Fruit fly (Drosophila melanogaster) whole organism, prepupa: ENCODE results near the gene Rab18.
A peak's percentile ranks its signal among the peaks of the same experiment; 100 is the strongest.

ENCODE experiments used
- Blimp-1 ChIP-seq: fragments of 200-800 bp; sonication (Bioruptor generic); optimal IDR thresholded peaks from 3 replicates; lab custom pipeline; 2017; ENCODE audit warnings: missing biosample characterization, missing genetic modification characterization, mild to moderate bottlenecking, moderate library complexity, missing genetic modification reagents
- CG10631 ChIP-seq: fragments of 200-800 bp; sonication (Bioruptor generic); optimal IDR thresholded peaks from 2 replicates; lab custom pipeline; 2016; ENCODE audit warnings: missing biosample characterization, missing genetic modification characterization
- CG10669 ChIP-seq: fragments of 200-800 bp; sonication (Bioruptor generic); optimal IDR thresholded peaks from 3 replicates; lab custom pipeline; 2018; ENCODE audit warnings: missing biosample characterization, mild to moderate bottlenecking, missing genetic modification characterization, moderate library complexity
- CG11294 ChIP-seq: fragments of 200-800 bp; sonication (Bioruptor generic); IDR thresholded peaks from 2 replicates; pipeline ENCODE4 v1.3.6; 2022; ENCODE audit warnings: missing biosample characterization, missing genetic modification characterization
- CG11762 ChIP-seq: fragments of 200-800 bp; sonication (Bioruptor generic); optimal IDR thresholded peaks from 3 replicates; lab custom pipeline; 2016; ENCODE audit warnings: missing biosample characterization, missing genetic modification characterization; ENCODE audit not compliant: insufficient read depth
- CG15336 ChIP-seq: fragments of 200-800 bp; sonication (Bioruptor generic); IDR thresholded peaks from 2 replicates; pipeline ENCODE4 v1.3.6; 2022; ENCODE audit warnings: missing biosample characterization, missing genetic modification characterization
- CG1621 ChIP-seq: fragments of 200-800 bp; sonication (Bioruptor generic); optimal IDR thresholded peaks from 3 replicates; lab custom pipeline; 2018; ENCODE audit warnings: missing biosample characterization, mild to moderate bottlenecking, missing genetic modification characterization
- CG31627 ChIP-seq: fragments of 200-800 bp; sonication (Bioruptor generic); optimal IDR thresholded peaks from 3 replicates; lab custom pipeline; 2016; ENCODE audit warnings: missing biosample characterization, missing genetic modification characterization
- CG32006 ChIP-seq: fragments of 200-800 bp; sonication (Bioruptor generic); optimal IDR thresholded peaks from 3 replicates; lab custom pipeline; 2017; ENCODE audit warnings: missing biosample characterization, mild to moderate bottlenecking, missing genetic modification characterization
- CG34406 ChIP-seq: fragments of 200-800 bp; sonication (Bioruptor generic); optimal IDR thresholded peaks from 3 replicates; lab custom pipeline; 2016; ENCODE audit warnings: missing biosample characterization, missing genetic modification characterization
- CG4318 ChIP-seq: fragments of 200-800 bp; sonication (Bioruptor generic); optimal IDR thresholded peaks from 3 replicates; lab custom pipeline; 2017; ENCODE audit warnings: missing biosample characterization, mild to moderate bottlenecking, missing genetic modification characterization
- CG6163 ChIP-seq: fragments of 200-800 bp; sonication (Bioruptor generic); IDR thresholded peaks from 3 replicates; pipeline ENCODE4 v1.3.6; 2022; ENCODE audit warnings: missing biosample characterization, missing genetic modification characterization
- CG6276 ChIP-seq: fragments of 200-800 bp; sonication (Bioruptor generic); optimal IDR thresholded peaks from 2 replicates; lab custom pipeline; 2017; ENCODE audit warnings: missing biosample characterization, mild to moderate bottlenecking, missing genetic modification characterization
- CG6792 ChIP-seq: fragments of 200-800 bp; sonication (Bioruptor generic); optimal IDR thresholded peaks from 3 replicates; lab custom pipeline; 2016; ENCODE audit warnings: missing biosample characterization, missing genetic modification characterization
- CG6808 ChIP-seq: fragments of 200-800 bp; sonication (Bioruptor generic); optimal IDR thresholded peaks from 3 replicates; lab custom pipeline; 2017; ENCODE audit warnings: missing biosample characterization, missing genetic modification characterization, mild to moderate bottlenecking, moderate library complexity, missing genetic modification reagents
- CG6854 ChIP-seq: fragments of 200-800 bp; sonication (Bioruptor generic); optimal IDR thresholded peaks from 2 replicates; lab custom pipeline; 2017; ENCODE audit warnings: missing biosample characterization, mild to moderate bottlenecking, missing genetic modification characterization
- CG8119 ChIP-seq: fragments of 200-800 bp; sonication (Bioruptor generic); IDR thresholded peaks from 3 replicates; pipeline ENCODE4 v1.3.6; 2022; ENCODE audit warnings: missing biosample characterization, missing genetic modification characterization
- CG8319 ChIP-seq: fragments of 200-800 bp; sonication (Bioruptor generic); optimal IDR thresholded peaks from 3 replicates; lab custom pipeline; 2016; ENCODE audit warnings: missing biosample characterization, missing genetic modification characterization
- CG8632 ChIP-seq: fragments of 200-800 bp; sonication (Bioruptor generic); optimal IDR thresholded peaks from 3 replicates; lab custom pipeline; 2016; ENCODE audit warnings: missing biosample characterization, missing genetic modification characterization
- CG9139 ChIP-seq: fragments of 200-800 bp; sonication (Bioruptor generic); optimal IDR thresholded peaks from 3 replicates; lab custom pipeline; 2017; ENCODE audit warnings: missing biosample characterization, mild to moderate bottlenecking, missing genetic modification characterization
- Eip75B ChIP-seq: fragments of 200-800 bp; sonication (Bioruptor generic); optimal IDR thresholded peaks from 3 replicates; lab custom pipeline; 2016; ENCODE audit warnings: missing biosample characterization, missing genetic modification characterization
- Eip78C ChIP-seq: fragments of 200-800 bp; sonication (Bioruptor generic); peaks from one replicate; lab custom pipeline; 2016; ENCODE audit warnings: missing biosample characterization, missing genetic modification characterization
- Eip93F ChIP-seq: fragments of 200-800 bp; sonication (Bioruptor generic); optimal IDR thresholded peaks from 2 replicates; lab custom pipeline; 2016; ENCODE audit warnings: missing biosample characterization, mild to moderate bottlenecking, missing genetic modification characterization
- Ets21C ChIP-seq: fragments of 200-800 bp; sonication (Bioruptor generic); optimal IDR thresholded peaks from 3 replicates; lab custom pipeline; 2016; ENCODE audit warnings: missing biosample characterization, missing genetic modification characterization
- Ets96B ChIP-seq: fragments of 200-800 bp; optimal IDR thresholded peaks from 2 replicates; lab custom pipeline; 2019; ENCODE audit warnings: missing biosample characterization, mild to moderate bottlenecking, missing genetic modification characterization, moderate library complexity
- Hr38 ChIP-seq: sonication (Bioruptor generic); optimal IDR thresholded peaks from 2 replicates; lab custom pipeline; 2016; ENCODE audit warnings: missing biosample characterization, missing genetic modification characterization
- Lpt ChIP-seq: fragments of 200-800 bp; sonication (Bioruptor generic); optimal IDR thresholded peaks from 3 replicates; lab custom pipeline; 2016; ENCODE audit warnings: missing biosample characterization, missing genetic modification characterization
- OdsH ChIP-seq: fragments of 200-800 bp; sonication (Bioruptor generic); optimal IDR thresholded peaks from 3 replicates; lab custom pipeline; 2016; ENCODE audit warnings: missing biosample characterization, missing genetic modification characterization
- Smox ChIP-seq: fragments of 200-800 bp; sonication (Bioruptor generic); optimal IDR thresholded peaks from 3 replicates; lab custom pipeline; 2016; ENCODE audit warnings: missing biosample characterization, missing genetic modification characterization
- Sox102F ChIP-seq: fragments of 200-800 bp; sonication (Bioruptor generic); optimal IDR thresholded peaks from 2 replicates; lab custom pipeline; 2016; ENCODE audit warnings: missing biosample characterization, mild to moderate bottlenecking, missing genetic modification characterization
- Sox15 ChIP-seq: fragments of 200-800 bp; sonication (Bioruptor generic); optimal IDR thresholded peaks from 3 replicates; lab custom pipeline; 2016; ENCODE audit warnings: missing biosample characterization, missing genetic modification characterization
- achi ChIP-seq: fragments of 200-800 bp; sonication (Bioruptor generic); optimal IDR thresholded peaks from 3 replicates; lab custom pipeline; 2016; ENCODE audit warnings: missing biosample characterization, missing genetic modification characterization
- acj6 ChIP-seq: fragments of 200-800 bp; sonication (Bioruptor generic); optimal IDR thresholded peaks from 3 replicates; lab custom pipeline; 2016; ENCODE audit warnings: missing biosample characterization, missing genetic modification characterization
- dsx ChIP-seq: fragments of 200-800 bp; optimal IDR thresholded peaks from 3 replicates; lab custom pipeline; 2019; ENCODE audit warnings: missing biosample characterization, mild to moderate bottlenecking, missing genetic modification characterization, moderate library complexity; ENCODE audit not compliant: poor library complexity, severe bottlenecking
- eg ChIP-seq: fragments of 200-800 bp; sonication (Bioruptor generic); IDR thresholded peaks from 3 replicates; pipeline ENCODE4 v1.3.6; 2022; ENCODE audit warnings: missing biosample characterization, missing genetic modification characterization
- fd59A ChIP-seq: fragments of 200-800 bp; sonication (Bioruptor generic); optimal IDR thresholded peaks from 2 replicates; lab custom pipeline; 2017; ENCODE audit warnings: missing biosample characterization, mild to moderate bottlenecking, missing genetic modification characterization, missing genetic modification reagents
- fd85E ChIP-seq: fragments of 200-800 bp; sonication (Bioruptor generic); optimal IDR thresholded peaks from 3 replicates; lab custom pipeline; 2016; ENCODE audit warnings: missing biosample characterization, missing genetic modification characterization
- fkh ChIP-seq: fragments of 200-800 bp; sonication (Bioruptor generic); optimal IDR thresholded peaks from 3 replicates; lab custom pipeline; 2017; ENCODE audit warnings: missing biosample characterization, mild to moderate bottlenecking, missing genetic modification characterization, moderate library complexity
- lz ChIP-seq: fragments of 200-800 bp; sonication (Bioruptor generic); optimal IDR thresholded peaks from 3 replicates; lab custom pipeline; 2016; ENCODE audit warnings: missing biosample characterization, missing genetic modification characterization
- pdm3 ChIP-seq: fragments of 200-800 bp; sonication (Bioruptor generic); optimal IDR thresholded peaks from 3 replicates; lab custom pipeline; 2016; ENCODE audit warnings: missing biosample characterization, missing genetic modification characterization
- salr ChIP-seq, 2 experiments: fragments of 200-800 bp; sonication (Bioruptor generic); optimal IDR thresholded peaks; 3 replicates each; lab custom pipeline; 2016 to 2018; ENCODE audit warnings: missing biosample characterization in 2 of 2, missing genetic modification characterization in 2 of 2, mild to moderate bottlenecking in 1 of 2
- spab ChIP-seq: fragments of 200-800 bp; sonication (Bioruptor generic); optimal IDR thresholded peaks from 2 replicates; lab custom pipeline; 2017; ENCODE audit warnings: missing biosample characterization, mild to moderate bottlenecking, missing genetic modification characterization, missing genetic modification reagents
- ss ChIP-seq, 2 experiments: fragments of 200-800 bp; sonication (Bioruptor generic); optimal IDR thresholded peaks; 2 replicates in 1 of 2; 3 replicates in 1 of 2; lab custom pipeline; 2017 to 2018; ENCODE audit warnings: mild to moderate bottlenecking in 2 of 2, missing biosample characterization in 2 of 2, missing genetic modification characterization in 2 of 2, moderate library complexity in 1 of 2
- vri ChIP-seq: fragments of 200-800 bp; sonication (Bioruptor generic); optimal IDR thresholded peaks from 3 replicates; lab custom pipeline; 2016; ENCODE audit warnings: missing biosample characterization, mild to moderate bottlenecking, missing genetic modification characterization

Gene Rab18

dm6 chrX:5705899-5706312 is 34.3 kb upstream of the Rab18 start (continued):
- TF ChIP-seq CG31627 (GFP tag; lab: Kevin White, UChicago) (no peak), CG6808 (GFP tag; lab: Kevin White, UChicago) (peak; percentile 74), Sox102F (GFP tag; lab: Kevin White, UChicago) (no peak), CG11294 (GFP tag; lab: Robert Waterston, UW) (peak; percentile 91), CG1621 (tag; lab: Kevin White, UChicago) (peak; percentile 55), Lpt (GFP tag; lab: Kevin White, UChicago) (peak; percentile 85), ss (GFP tag; optimal IDR thresholded peaks at IDR 0.05; lab: Kevin White, UChicago) (peak; percentile 66 to 74), vri (no peak), Eip75B (GFP tag; lab: Kevin White, UChicago) (peak; percentile 71), fd59A (peak; percentile 20), CG6854 (GFP tag; lab: Kevin White, UChicago) (no peak), CG4318 (GFP tag; lab: Kevin White, UChicago) (peak; percentile 66), Hr38 (GFP tag; lab: Kevin White, UChicago) (no peak), Eip78C (peak; percentile 88), CG6792 (GFP tag; lab: Kevin White, UChicago) (peak; percentile 49), Blimp-1 (no peak), Sox15 (GFP tag; lab: Kevin White, UChicago) (peak; percentile 2), CG8119 (peak; percentile 86), eg (peak; percentile 95), achi (GFP tag; lab: Kevin White, UChicago) (peak; percentile 54), CG8632 (peak; percentile 25), CG6163 (GFP tag; lab: Robert Waterston, UW) (peak; percentile 94), CG11762 (peak; percentile 59), CG34406 (peak; percentile 12), CG15336 (GFP tag; lab: Robert Waterston, UW) (peak; percentile 93), salr (GFP tag; optimal IDR thresholded peaks at IDR 0.05; lab: Kevin White, UChicago) (peak in 1 of 2 experiments; percentile 16), lz (peak; percentile 29), dsx (peak; percentile 73), CG10669 (GFP tag; lab: Kevin White, UChicago) (peak; percentile 76), CG10631 (peak; percentile 61), Eip93F (GFP tag; lab: Kevin White, UChicago) (no peak), Smox (GFP tag; lab: Kevin White, UChicago) (no peak), Ets21C (GFP tag; lab: Kevin White, UChicago) (no peak)

- TF ChIP-seq Eip75B (GFP tag; lab: Kevin White, UChicago) = no peak
- TF ChIP-seq CG34406 = no peak
- no peak for TF ChIP-seq CG11762
- TF ChIP-seq Eip78C = no peak
- no peak for TF ChIP-seq fd85E (GFP tag; lab: Kevin White, UChicago)
- no peak for TF ChIP-seq CG6276 (GFP tag; lab: Kevin White, UChicago)
- TF ChIP-seq CG10669 (GFP tag; lab: Kevin White, UChicago) = no peak
- TF ChIP-seq Eip93F (GFP tag; lab: Kevin White, UChicago) = no peak
- no peak for TF ChIP-seq Hr38 (GFP tag; lab: Kevin White, UChicago)
- TF ChIP-seq achi (GFP tag; lab: Kevin White, UChicago) = no peak
- no peak for TF ChIP-seq ss (GFP tag; optimal IDR thresholded peaks at IDR 0.05; lab: Kevin White, UChicago)
- no peak for TF ChIP-seq Lpt (GFP tag; lab: Kevin White, UChicago)
Measured at dm6 chrX:5705097-5705496, 33.5 kb upstream of the Rab18 start.

dm6 chrX:5699824-5700498 is 28.3 kb upstream of the Rab18 start:
- TF ChIP-seq fd85E (GFP tag; lab: Kevin White, UChicago) = no peak
- TF ChIP-seq CG8319 = peak; percentile 21
- peak; percentile 76 for TF ChIP-seq CG15336 (GFP tag; lab: Robert Waterston, UW)
- peak; percentile 44 for TF ChIP-seq Ets21C (GFP tag; lab: Kevin White, UChicago)
- peak; percentile 60 for TF ChIP-seq CG10631
- TF ChIP-seq CG10669 (GFP tag; lab: Kevin White, UChicago) = peak; percentile 64
- TF ChIP-seq eg = peak; percentile 49; the same call in 1 of the 3 replicates
- peak; percentile 67 for TF ChIP-seq acj6 (GFP tag; lab: Kevin White, UChicago)
- TF ChIP-seq CG1621 (tag; lab: Kevin White, UChicago) = peak; percentile 49
- peak; percentile 93 for TF ChIP-seq Eip78C
- TF ChIP-seq pdm3 = peak; percentile 81
- TF ChIP-seq OdsH (GFP tag; lab: Kevin White, UChicago) = peak; percentile 70
- peak; percentile 61 for TF ChIP-seq lz
- no peak for TF ChIP-seq fkh
- TF ChIP-seq Blimp-1 = no peak
- TF ChIP-seq CG31627 (GFP tag; lab: Kevin White, UChicago) = peak; percentile 61
- TF ChIP-seq CG9139 (GFP tag; lab: Kevin White, UChicago) = no peak
- peak; percentile 41 for TF ChIP-seq CG11762
- TF ChIP-seq CG32006 = peak; percentile 81
- TF ChIP-seq CG4318 (GFP tag; lab: Kevin White, UChicago) = peak; percentile 53
- peak; percentile 60 for TF ChIP-seq Ets96B (tag; lab: Kevin White, UChicago)
- TF ChIP-seq salr (GFP tag; optimal IDR thresholded peaks at IDR 0.05; lab: Kevin White, UChicago) = peak; percentile 32 to 43
- TF ChIP-seq spab = peak; percentile 42
